Fruit fly (Drosophila melanogaster): ENCODE measurements around the gene Ggt-1.

The Ggt-1 gene

DNA sequence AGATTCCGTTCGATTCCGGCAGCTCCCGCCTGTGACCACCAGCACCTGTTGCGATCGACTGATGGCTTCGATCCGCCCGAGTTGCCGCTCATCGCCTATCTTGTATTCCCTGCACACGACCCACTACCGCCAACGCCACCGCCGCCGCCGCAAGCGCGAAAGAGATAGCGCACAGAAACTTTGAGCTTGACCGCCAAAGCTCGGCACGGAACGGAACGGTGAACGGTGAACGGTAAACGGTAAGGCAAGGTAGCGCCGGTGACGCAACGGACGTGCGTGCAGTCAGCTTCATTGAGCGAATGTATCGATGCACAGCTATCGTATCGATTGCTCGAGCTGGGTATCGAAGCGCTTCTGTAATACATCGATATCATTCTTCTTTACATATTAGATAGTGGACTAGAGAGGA is at the start of gene Ggt-1 (continued):
- TF ChIP-seq dimm (GFP tag; IDR thresholded peaks at IDR 0.05), result no peak
- TF ChIP-seq hth (optimal IDR thresholded peaks at IDR 0.05), result no peak
- TF ChIP-seq CG12769 (tag; optimal IDR thresholded peaks at IDR 0.05), result peak; percentile 79
- TF ChIP-seq CG15011 (GFP tag; optimal IDR thresholded peaks at IDR 0.05), result no peak
- no peak for TF ChIP-seq al (GFP tag; IDR thresholded peaks at IDR 0.05)
- peak; percentile 65 for TF ChIP-seq Ets97D (GFP tag; optimal IDR thresholded peaks at IDR 0.05)
- TF ChIP-seq z (GFP tag; IDR thresholded peaks at IDR 0.05), result no peak
- no peak for TF ChIP-seq CG12942 (GFP tag; optimal IDR thresholded peaks at IDR 0.05)
- peak; percentile 89 for TF ChIP-seq amos (GFP tag; IDR thresholded peaks at IDR 0.05; ENCODE audit: partially characterized antibody)
- peak; percentile 22 for TF ChIP-seq cwo (GFP tag; optimal IDR thresholded peaks at IDR 0.05)
- TF ChIP-seq CHES-1-like (GFP tag; optimal IDR thresholded peaks at IDR 0.05), result no peak
- peak; percentile 92 for TF ChIP-seq CG7963 (GFP tag; IDR thresholded peaks at IDR 0.05; ENCODE audit: partially characterized antibody)
- TF ChIP-seq CG10959 (GFP tag; IDR thresholded peaks at IDR 0.05), result no peak
- no peak for TF ChIP-seq unpg (GFP tag; optimal IDR thresholded peaks at IDR 0.05)
- TF ChIP-seq Mrtf (GFP tag; IDR thresholded peaks at IDR 0.05), result no peak
- no peak for TF ChIP-seq trh (GFP tag; optimal IDR thresholded peaks at IDR 0.05)
- TF ChIP-seq CG12219 (GFP tag; optimal IDR thresholded peaks at IDR 0.05), result no peak
- 0 out of 2 replicates have a peak, but pooled peaks have one; percentile 17 for TF ChIP-seq klu (GFP tag; IDR thresholded peaks at IDR 0.05)
- TF ChIP-seq Hmx (GFP tag; optimal IDR thresholded peaks at IDR 0.05), result no peak
- no peak for TF ChIP-seq CG12104 (GFP tag; optimal IDR thresholded peaks at IDR 0.05)
- no peak for TF ChIP-seq repo (GFP tag; optimal IDR thresholded peaks at IDR 0.05)
- TF ChIP-seq Six4 (GFP tag; optimal IDR thresholded peaks at IDR 0.05), result no peak
- TF ChIP-seq Chrac-16 (GFP tag; optimal IDR thresholded peaks at IDR 0.05), result no peak
- TF ChIP-seq CG8281 (tag; optimal IDR thresholded peaks at IDR 0.05), result no peak
- TF ChIP-seq wek (GFP tag; optimal IDR thresholded peaks at IDR 0.05), result peak; percentile 3
- TF ChIP-seq Dfd (GFP tag; optimal IDR thresholded peaks at IDR 0.05), result no peak
- no peak for TF ChIP-seq CG10462 (GFP tag; optimal IDR thresholded peaks at IDR 0.05)
- 0 out of 3 replicates have a peak, but pooled peaks have one; percentile 14 for TF ChIP-seq row (GFP tag; IDR thresholded peaks at IDR 0.05)
- TF ChIP-seq trem (tag; optimal IDR thresholded peaks at IDR 0.05), result no peak
- no peak for TF ChIP-seq D19B (GFP tag; optimal IDR thresholded peaks at IDR 0.05)
- TF ChIP-seq CG32772 (GFP tag; IDR thresholded peaks at IDR 0.05), result no peak
- no peak for TF ChIP-seq NFAT (GFP tag; IDR thresholded peaks at IDR 0.05)
- no peak for TF ChIP-seq tin (GFP tag; optimal IDR thresholded peaks at IDR 0.05)
- no peak for TF ChIP-seq lola (GFP tag; optimal IDR thresholded peaks at IDR 0.05)
- TF ChIP-seq cato (GFP tag; optimal IDR thresholded peaks at IDR 0.05; ENCODE audit: borderline replicate concordance), result no peak
- TF ChIP-seq Dbx (GFP tag; IDR thresholded peaks at IDR 0.05), result peak; percentile 31; the same call in 1 of the 3 replicates
- TF ChIP-seq CG4404 (GFP tag; IDR thresholded peaks at IDR 0.05), result no peak
- TF ChIP-seq dan (GFP tag; IDR thresholded peaks at IDR 0.05), result no peak
- peak; percentile 94 for TF ChIP-seq ato (GFP tag; IDR thresholded peaks at IDR 0.05; ENCODE audit: partially characterized antibody)
- TF ChIP-seq wdn (GFP tag; IDR thresholded peaks at IDR 0.05), result no peak
- TF ChIP-seq dm (GFP tag; optimal IDR thresholded peaks at IDR 0.05), result no peak
- no peak for TF ChIP-seq psq (GFP tag; optimal IDR thresholded peaks at IDR 0.05)
- TF ChIP-seq CG12155 (GFP tag; optimal IDR thresholded peaks at IDR 0.05), result no peak
- TF ChIP-seq Dip2 (GFP tag; IDR thresholded peaks at IDR 0.05), result no peak
- no peak for TF ChIP-seq yki (optimal IDR thresholded peaks at IDR 0.05)
- no peak for TF ChIP-seq ash1 (GFP tag; optimal IDR thresholded peaks at IDR 0.05)
- TF ChIP-seq CG14441 (GFP tag; IDR thresholded peaks at IDR 0.05), result no peak

All from whole organism, embryonic.